Worm (Caenorhabditis elegans) whole organism, L2 larva: ENCODE data around the gene acer-1.

ENCODE experiments used
- R02D3.7 ChIP-seq: fragments of 150-350 bp; optimal IDR thresholded peaks from 2 replicates; lab custom pipeline; 2014; ENCODE audit warnings: missing biosample characterization, missing genetic modification characterization
- Y55F3AM.14 ChIP-seq: fragments of 200-800 bp; sonication (Bioruptor generic); optimal IDR thresholded peaks from 2 replicates; lab custom pipeline; 2018; ENCODE audit warnings: mild to moderate bottlenecking, missing genetic modification characterization, missing compliant biosample characterization
- ZK546.5 ChIP-seq: sonication (generic microtip); optimal IDR thresholded peaks from 2 replicates; lab custom pipeline; 2017; ENCODE audit warnings: missing biosample characterization, missing genetic modification characterization
- alr-1 ChIP-seq: fragments of 150-350 bp; optimal IDR thresholded peaks from 2 replicates; lab custom pipeline; 2014; ENCODE audit warnings: missing biosample characterization, missing genetic modification characterization
- aly-2 ChIP-seq: fragments of 150-350 bp; optimal IDR thresholded peaks from 2 replicates; lab custom pipeline; 2014; ENCODE audit warnings: missing biosample characterization, missing genetic modification characterization
- blmp-1 ChIP-seq: sonication (generic microtip); optimal IDR thresholded peaks from 2 replicates; lab custom pipeline; 2017; ENCODE audit warnings: missing genetic modification characterization, mild to moderate bottlenecking, missing compliant biosample characterization, antibody characterized with exemption, moderate library complexity; ENCODE audit not compliant: insufficient read depth
- ceh-16 ChIP-seq: fragments of 150-350 bp; optimal IDR thresholded peaks from 2 replicates; lab custom pipeline; 2014; ENCODE audit warnings: missing biosample characterization, missing genetic modification characterization
- ceh-82 ChIP-seq: fragments of 150-350 bp; optimal IDR thresholded peaks from 2 replicates; lab custom pipeline; 2014; ENCODE audit warnings: missing biosample characterization, missing genetic modification characterization
- dmd-4 ChIP-seq: sonication (generic microtip); optimal IDR thresholded peaks from 2 replicates; lab custom pipeline; 2017; ENCODE audit warnings: missing biosample characterization, missing genetic modification characterization
- elt-1 ChIP-seq: fragments of 150-350 bp; optimal IDR thresholded peaks from 2 replicates; lab custom pipeline; 2014; ENCODE audit warnings: missing biosample characterization, missing genetic modification characterization
- elt-3 ChIP-seq: sonication (generic microtip); optimal IDR thresholded peaks from 2 replicates; lab custom pipeline; 2017; ENCODE audit warnings: missing biosample characterization, missing genetic modification characterization
- fos-1 ChIP-seq: fragments of 150-350 bp; optimal IDR thresholded peaks from 2 replicates; lab custom pipeline; 2014; ENCODE audit warnings: missing biosample characterization, missing genetic modification characterization
- gmeb-1 ChIP-seq: fragments of 150-350 bp; optimal IDR thresholded peaks from 2 replicates; lab custom pipeline; 2014; ENCODE audit warnings: missing biosample characterization, missing genetic modification characterization
- lin-11 ChIP-seq: fragments of 150-350 bp; sonication (generic microtip); optimal IDR thresholded peaks from 2 replicates; lab custom pipeline; 2014; ENCODE audit warnings: missing biosample characterization, missing genetic modification characterization, inconsistent platforms, mixed read lengths
- lin-39 ChIP-seq: fragments of 150-350 bp; optimal IDR thresholded peaks from 2 replicates; lab custom pipeline; 2014; ENCODE audit warnings: missing biosample characterization, missing genetic modification reagents, missing genetic modification characterization
- lsy-2 ChIP-seq, 2 experiments: fragments of 150-350 bp in 1 of 2; sonication (generic microtip) in 1 of 2; optimal IDR thresholded peaks; 2 replicates each; lab custom pipeline; 2014 to 2017; ENCODE audit warnings: missing biosample characterization in 2 of 2, missing genetic modification characterization in 2 of 2
- mab-5 ChIP-seq: fragments of 150-350 bp; optimal IDR thresholded peaks from 2 replicates; lab custom pipeline; 2014; ENCODE audit warnings: missing biosample characterization, missing genetic modification characterization
- mbf-1 ChIP-seq: sonication (generic microtip); optimal IDR thresholded peaks from 2 replicates; lab custom pipeline; 2017; ENCODE audit warnings: missing biosample characterization, missing genetic modification characterization
- mdl-1 ChIP-seq, 2 experiments: fragments of 150-350 bp in 1 of 2; sonication (generic microtip) in 1 of 2; optimal IDR thresholded peaks; 2 replicates each; lab custom pipeline; 2017; ENCODE audit warnings: missing biosample characterization in 2 of 2, missing genetic modification characterization in 2 of 2
- nhr-10 ChIP-seq: sonication (generic microtip); optimal IDR thresholded peaks from 2 replicates; lab custom pipeline; 2017; ENCODE audit warnings: missing biosample characterization, missing genetic modification characterization
- nhr-11 ChIP-seq: fragments of 150-350 bp; optimal IDR thresholded peaks from 2 replicates; lab custom pipeline; 2014; ENCODE audit warnings: missing biosample characterization, missing genetic modification characterization
- nhr-12 ChIP-seq: fragments of 150-350 bp; optimal IDR thresholded peaks from 2 replicates; lab custom pipeline; 2014; ENCODE audit warnings: missing biosample characterization, missing genetic modification characterization
- nhr-21 ChIP-seq: fragments of 150-350 bp; optimal IDR thresholded peaks from 2 replicates; lab custom pipeline; 2014; ENCODE audit warnings: missing biosample characterization, missing genetic modification characterization
- nhr-237 ChIP-seq: fragments of 150-350 bp; optimal IDR thresholded peaks from 2 replicates; lab custom pipeline; 2014; ENCODE audit warnings: missing biosample characterization, missing genetic modification characterization
- nhr-25 ChIP-seq: fragments of 150-350 bp; sonication (generic microtip); optimal IDR thresholded peaks from 3 replicates; lab custom pipeline; 2014; ENCODE audit warnings: missing biosample characterization, missing genetic modification characterization
- peb-1 ChIP-seq: fragments of 150-350 bp; optimal IDR thresholded peaks from 2 replicates; lab custom pipeline; 2014; ENCODE audit warnings: missing biosample characterization, missing genetic modification characterization
- sem-4 ChIP-seq: fragments of 150-350 bp; optimal IDR thresholded peaks from 2 replicates; lab custom pipeline; 2014; ENCODE audit warnings: missing biosample characterization, missing genetic modification reagents, missing genetic modification characterization
- skn-1 ChIP-seq: sonication (generic microtip); optimal IDR thresholded peaks from 2 replicates; lab custom pipeline; 2017; ENCODE audit warnings: missing biosample characterization, missing genetic modification characterization
- sma-3 ChIP-seq: sonication (generic microtip); optimal IDR thresholded peaks from 2 replicates; lab custom pipeline; 2016; ENCODE audit warnings: missing genetic modification reagents, missing genetic modification characterization, missing compliant biosample characterization
- sma-9 ChIP-seq, 2 experiments: fragments of 150-350 bp in 1 of 2; sonication (generic microtip) in 1 of 2; optimal IDR thresholded peaks; 2 replicates each; lab custom pipeline; 2014 to 2016; ENCODE audit warnings: missing genetic modification characterization in 2 of 2, mild to moderate bottlenecking in 1 of 2, missing biosample characterization in 1 of 2, missing compliant biosample characterization in 1 of 2, missing genetic modification reagents in 1 of 2, moderate library complexity in 1 of 2
- snpc-4 ChIP-seq: fragments of 150-350 bp; optimal IDR thresholded peaks from 2 replicates; lab custom pipeline; 2014; ENCODE audit warnings: missing biosample characterization, missing genetic modification characterization
- unc-39 ChIP-seq: fragments of 150-350 bp; optimal IDR thresholded peaks from 2 replicates; lab custom pipeline; 2014; ENCODE audit warnings: missing biosample characterization, missing genetic modification characterization
- unc-55 ChIP-seq: fragments of 150-350 bp; sonication (generic microtip); optimal IDR thresholded peaks from 3 replicates; lab custom pipeline; 2014; ENCODE audit warnings: missing biosample characterization, missing genetic modification reagents, missing genetic modification characterization
- zag-1 ChIP-seq: fragments of 150-350 bp; optimal IDR thresholded peaks from 2 replicates; lab custom pipeline; 2014; ENCODE audit warnings: missing biosample characterization, missing genetic modification characterization
- ztf-1 ChIP-seq: fragments of 200-800 bp; sonication (Bioruptor generic); conservative IDR thresholded peaks from 2 replicates; pipeline ENCODE4 v1.3.6; 2022; ENCODE audit warnings: missing genetic modification characterization, missing compliant biosample characterization
- ztf-11 ChIP-seq: sonication (generic microtip); optimal IDR thresholded peaks from 2 replicates; lab custom pipeline; 2017; ENCODE audit warnings: missing biosample characterization, missing genetic modification characterization
- ztf-4 ChIP-seq: fragments of 150-350 bp; optimal IDR thresholded peaks from 2 replicates; lab custom pipeline; 2014; ENCODE audit warnings: missing biosample characterization, missing genetic modification characterization

The acer-1 gene

DNA sequence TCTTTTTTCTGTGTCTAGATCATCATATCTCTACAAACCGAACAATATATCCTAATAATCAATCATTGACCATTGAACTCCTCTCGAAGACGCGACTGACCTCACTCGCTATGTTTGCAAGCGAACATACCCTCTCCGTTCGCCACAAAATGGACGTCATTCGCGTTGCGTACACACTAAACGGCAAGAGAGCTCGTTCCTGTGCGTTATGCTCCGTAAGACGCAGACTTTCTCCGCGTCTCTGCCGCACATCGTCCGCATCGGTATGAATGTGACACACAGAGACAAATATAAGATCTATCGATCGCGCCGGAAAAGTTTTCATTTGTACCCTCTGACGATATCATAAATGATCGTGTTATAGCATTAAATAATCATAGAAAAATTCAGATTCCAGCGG is 35.9 kb upstream of the acer-1 start:
- TF ChIP-seq snpc-4 (tag; lab: Kevin White, UChicago) (no peak), lin-39 (tag; lab: Kevin White, UChicago) (no peak), lin-11 (tag; lab: Kevin White, UChicago) (no peak)
- TF ChIP-seq, all 48 proteins: peak for 0

DNA sequence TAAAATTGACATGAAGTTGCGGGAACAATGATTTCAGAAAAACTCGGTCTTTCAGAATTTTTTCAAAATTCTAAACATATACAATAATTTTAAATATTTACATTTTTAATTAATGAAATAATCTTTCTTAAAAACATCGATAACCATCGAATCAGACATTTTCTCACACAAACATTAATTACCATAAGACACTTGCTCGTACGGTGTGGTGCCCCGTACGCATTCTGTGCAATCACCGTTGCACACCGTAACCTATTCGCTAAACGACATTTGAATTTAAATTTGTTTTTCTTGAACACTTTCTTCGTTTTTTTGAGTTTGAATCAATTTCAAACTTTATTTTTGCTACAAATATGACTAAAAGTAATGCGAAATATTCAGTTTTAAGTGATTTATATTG is 33.6 kb upstream of the acer-1 start:
- TF ChIP-seq aly-2 (tag; lab: Kevin White, UChicago) (no peak), sma-9 (GFP tag; optimal IDR thresholded peaks at IDR 0.05; lab: Kevin White, UChicago) (no peak), sma-9 (tag; optimal IDR thresholded peaks at IDR 0.05; lab: Kevin White, UChicago) (no peak), elt-3 (tag; lab: Kevin White, UChicago) (no peak), mab-5 (no peak), unc-39 (tag; lab: Kevin White, UChicago) (no peak), blmp-1 (tag; lab: Kevin White, UChicago) (no peak), alr-1 (tag; lab: Kevin White, UChicago) (no peak), ztf-4 (tag; lab: Kevin White, UChicago) (no peak), ztf-11 (tag; lab: Kevin White, UChicago) (no peak), Y55F3AM.14 (GFP tag; lab: Kevin White, UChicago) (no peak)
- TF ChIP-seq, all 48 proteins: peak for 0

DNA sequence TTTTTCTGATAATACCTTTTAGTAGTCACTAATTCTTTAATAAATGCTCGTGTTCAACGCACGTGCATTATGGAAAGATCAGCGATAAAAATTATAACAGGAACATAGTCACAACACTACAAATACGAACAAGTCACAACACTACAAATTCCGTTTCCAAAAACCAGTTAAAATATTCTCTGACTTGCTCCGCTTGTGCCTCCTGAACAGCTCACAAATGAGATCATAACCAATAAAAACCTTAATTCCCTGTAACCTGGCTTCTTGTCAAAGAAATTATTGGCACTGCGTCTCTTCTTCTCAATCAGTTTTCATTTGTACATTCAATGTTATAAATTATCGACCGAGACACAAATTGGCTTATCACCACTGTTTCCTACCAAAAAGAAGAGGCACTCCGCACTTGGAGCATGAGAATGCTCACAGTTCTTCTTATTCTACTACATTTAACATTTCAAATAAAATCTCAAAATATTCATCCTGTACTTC is 29.2 kb upstream of the acer-1 start, which contains the start of gene B0252.1:
B0252.1 (plus strand) TSS at position 318 of the 489 bp plus-strand sequence.
- TF ChIP-seq aly-2 (tag; lab: Kevin White, UChicago) (no peak), fos-1 (tag; lab: Kevin White, UChicago) (peak; percentile 47)

DNA sequence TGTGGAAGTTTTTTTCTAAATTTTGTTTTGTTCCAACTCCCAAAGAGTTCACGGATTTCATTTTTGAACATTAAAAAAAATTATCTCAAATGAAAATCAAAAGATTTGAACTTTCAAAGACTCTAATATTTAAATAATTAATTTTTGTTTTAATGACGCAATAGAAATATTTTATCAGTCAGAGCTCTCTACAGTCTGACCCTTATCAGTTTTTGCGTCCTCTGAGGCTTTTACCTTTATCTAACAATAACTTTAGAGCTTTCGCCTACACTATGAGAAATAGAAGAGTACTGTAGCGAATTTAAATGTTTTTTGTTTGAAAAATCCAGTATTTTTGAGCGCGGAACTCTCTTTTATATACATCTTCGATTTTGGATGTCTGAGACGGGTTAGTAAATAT is 28.7 kb upstream of the acer-1 start, which contains the start of gene B0252.5:
B0252.5 (minus strand) TSS at position 17 of the 400 bp plus-strand sequence.
- no peak for TF ChIP-seq gmeb-1 (tag; lab: Kevin White, UChicago)
- no peak for TF ChIP-seq nhr-25
- no peak for TF ChIP-seq ztf-4 (tag; lab: Kevin White, UChicago)
- TF ChIP-seq aly-2 (tag; lab: Kevin White, UChicago), result no peak
- no peak for TF ChIP-seq nhr-12 (tag; lab: Kevin White, UChicago)
- TF ChIP-seq ceh-16 (tag; lab: Kevin White, UChicago), result no peak
- TF ChIP-seq snpc-4 (tag; lab: Kevin White, UChicago), result no peak
- no peak for TF ChIP-seq R02D3.7 (tag; lab: Kevin White, UChicago)
- no peak for TF ChIP-seq lsy-2 (tag; optimal IDR thresholded peaks at IDR 0.05; lab: Kevin White, UChicago)
- no peak for TF ChIP-seq zag-1
- TF ChIP-seq fos-1 (tag; lab: Kevin White, UChicago), result peak; percentile 53
- no peak for TF ChIP-seq sem-4 (tag; lab: Kevin White, UChicago)
- no peak for TF ChIP-seq sma-3
- TF ChIP-seq sma-9 (GFP tag; optimal IDR thresholded peaks at IDR 0.05; lab: Kevin White, UChicago), result peak; percentile 37
- no peak for TF ChIP-seq sma-9 (tag; optimal IDR thresholded peaks at IDR 0.05; lab: Kevin White, UChicago)
- TF ChIP-seq dmd-4 (tag; lab: Kevin White, UChicago), result no peak
- TF ChIP-seq alr-1 (tag; lab: Kevin White, UChicago), result no peak
- no peak for TF ChIP-seq ceh-82
- TF ChIP-seq lin-11 (tag; lab: Kevin White, UChicago), result no peak

DNA sequence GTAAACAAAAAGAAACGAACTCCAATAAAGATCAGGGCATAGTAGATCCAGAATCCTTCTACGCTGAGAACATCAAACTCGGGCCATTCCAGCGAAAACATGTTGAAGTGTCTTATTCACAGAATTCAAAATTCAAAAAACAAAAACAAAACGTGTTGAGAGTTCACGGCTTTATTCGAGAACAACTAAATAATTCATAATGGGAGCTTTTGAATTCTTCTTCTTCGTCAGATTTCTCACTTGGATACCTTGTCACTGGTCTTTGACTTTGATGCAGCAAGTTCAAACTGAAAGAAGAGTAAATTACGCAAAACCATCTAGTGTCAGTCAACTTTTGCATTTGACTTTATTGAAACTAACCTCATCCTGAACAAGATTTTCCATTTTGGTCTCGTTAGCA is 27.5 kb upstream of the acer-1 start, which contains the start of gene B0252.11:
B0252.11 (minus strand) TSS at position 101 of the 400 bp plus-strand sequence.
- TF ChIP-seq nhr-11 (tag; lab: Kevin White, UChicago) (no peak), mdl-1 (tag; optimal IDR thresholded peaks at IDR 0.05; lab: Kevin White, UChicago) (no peak), sma-9 (GFP tag; optimal IDR thresholded peaks at IDR 0.05; lab: Kevin White, UChicago) (no peak), sma-9 (tag; optimal IDR thresholded peaks at IDR 0.05; lab: Kevin White, UChicago) (no peak), ceh-16 (tag; lab: Kevin White, UChicago) (no peak), lin-39 (tag; lab: Kevin White, UChicago) (no peak), unc-55 (no peak), ZK546.5 (no peak), mab-5 (no peak), nhr-237 (tag; lab: Kevin White, UChicago) (no peak), ztf-1 (GFP tag; lab: Robert Waterston, UW) (no peak), nhr-21 (tag; lab: Kevin White, UChicago) (no peak), nhr-10 (no peak), peb-1 (tag; lab: Kevin White, UChicago) (no peak), ztf-4 (tag; lab: Kevin White, UChicago) (no peak), skn-1 (tag; lab: Kevin White, UChicago) (no peak), elt-1 (no peak), mbf-1 (tag; lab: Kevin White, UChicago) (no peak), nhr-12 (tag; lab: Kevin White, UChicago) (no peak), dmd-4 (tag; lab: Kevin White, UChicago) (no peak)
